Worm (Caenorhabditis elegans): Measurements from ENCODE around the gene sec-16A.2.

sec-16A.2 gene

ce11 chrX:8241906-8242305 lies 45.1 kb upstream of the sec-16A.2 start, which contains the start of gene endu-2:
endu-2 (plus strand) TSS chrX:8242301.
- TF ChIP-seq C34B4.2 (tag; optimal IDR thresholded peaks at IDR 0.05) (no peak), elt-2 (tag; optimal IDR thresholded peaks at IDR 0.05) (peak; percentile 86), dpl-1 (GFP tag; optimal IDR thresholded peaks at IDR 0.05) (no peak), nhr-77 (tag; optimal IDR thresholded peaks at IDR 0.05) (no peak), tlp-1 (tag; optimal IDR thresholded peaks at IDR 0.05) (no peak), nhr-90 (tag; optimal IDR thresholded peaks at IDR 0.05; ENCODE audit: poor library complexity) (peak; percentile 5), nhr-84 (tag; optimal IDR thresholded peaks at IDR 0.05) (no peak), lin-35 (GFP tag; optimal IDR thresholded peaks at IDR 0.05) (peak in 1 of 2 experiments; percentile 3), sox-4 (tag; optimal IDR thresholded peaks at IDR 0.05) (no peak), nhr-71 (tag; optimal IDR thresholded peaks at IDR 0.05) (peak; percentile 29), mdl-1 (tag; optimal IDR thresholded peaks at IDR 0.05) (peak in 1 of 2 experiments; percentile 50), nhr-11 (tag; optimal IDR thresholded peaks at IDR 0.05) (no peak), xbp-1 (tag; optimal IDR thresholded peaks at IDR 0.05) (no peak), egl-13 (tag; optimal IDR thresholded peaks at IDR 0.05) (no peak), lin-14 (GFP tag; optimal IDR thresholded peaks at IDR 0.05) (no peak), F16B12.6 (tag; optimal IDR thresholded peaks at IDR 0.05) (no peak), fkh-4 (tag; optimal IDR thresholded peaks at IDR 0.05; ENCODE audit: borderline replicate concordance) (no peak), mef-2 (tag; optimal IDR thresholded peaks at IDR 0.05) (no peak), nhr-237 (tag; optimal IDR thresholded peaks at IDR 0.05) (no peak)

DNA sequence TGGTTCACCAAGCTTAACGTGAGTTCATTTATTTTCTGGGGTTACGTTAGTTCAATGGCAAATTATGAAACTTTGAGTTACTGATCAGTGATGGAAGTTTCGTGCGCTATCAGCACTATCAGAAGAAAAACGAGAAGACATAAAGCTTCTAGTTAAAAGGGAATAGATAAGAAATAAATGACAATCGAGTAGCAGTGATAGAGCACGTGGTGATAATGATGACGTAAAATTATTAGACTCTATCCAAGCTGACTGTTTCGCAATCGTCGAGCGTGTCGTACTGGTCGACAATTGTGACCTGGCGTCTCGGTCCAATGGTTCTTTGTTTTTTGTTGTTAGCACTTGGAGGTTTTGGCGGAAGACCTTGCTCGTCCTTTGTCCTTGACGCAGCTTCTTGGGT lies 43.9 kb upstream of the sec-16A.2 start:
- TF ChIP-seq ztf-11 (tag; optimal IDR thresholded peaks at IDR 0.05) (no peak), F16B12.6 (tag; optimal IDR thresholded peaks at IDR 0.05) (no peak), nhr-19 (GFP tag; conservative IDR thresholded peaks at IDR 0.05) (no peak), aha-1 (tag; optimal IDR thresholded peaks at IDR 0.05) (no peak), pqm-1 (tag; optimal IDR thresholded peaks at IDR 0.05) (peak; percentile 61), blmp-1 (tag; optimal IDR thresholded peaks at IDR 0.05) (no peak), dsc-1 (tag; optimal IDR thresholded peaks at IDR 0.05) (no peak), jun-1 (tag; optimal IDR thresholded peaks at IDR 0.05) (peak; percentile 52), nhr-90 (tag; optimal IDR thresholded peaks at IDR 0.05; ENCODE audit: poor library complexity) (no peak), nhr-20 (tag; optimal IDR thresholded peaks at IDR 0.05) (peak; percentile 14), nhr-85 (tag) (no peak), sptf-1 (tag; optimal IDR thresholded peaks at IDR 0.05) (no peak), tlp-1 (tag; optimal IDR thresholded peaks at IDR 0.05) (peak; percentile 37), pax-3 (tag; optimal IDR thresholded peaks at IDR 0.05) (no peak), fkh-10 (GFP tag; optimal IDR thresholded peaks at IDR 0.05) (no peak), ceh-88 (GFP tag; IDR thresholded peaks at IDR 0.05) (no peak), unc-86 (tag; optimal IDR thresholded peaks at IDR 0.05) (no peak), xbp-1 (tag; optimal IDR thresholded peaks at IDR 0.05) (peak; percentile 12), ets-5 (GFP tag; IDR thresholded peaks at IDR 0.05) (no peak), nhr-84 (tag; optimal IDR thresholded peaks at IDR 0.05) (no peak), lir-3 (tag; optimal IDR thresholded peaks at IDR 0.05; ENCODE audit: poor library complexity) (no peak), elt-2 (tag; optimal IDR thresholded peaks at IDR 0.05) (peak; percentile 93), fkh-8 (tag; optimal IDR thresholded peaks at IDR 0.05) (no peak), hpl-2 (GFP tag; optimal IDR thresholded peaks at IDR 0.05) (peak; percentile 6), mdl-1 (tag; optimal IDR thresholded peaks at IDR 0.05) (peak in 1 of 2 experiments; percentile 44), nhr-76 (tag; optimal IDR thresholded peaks at IDR 0.05) (no peak), dpl-1 (GFP tag; optimal IDR thresholded peaks at IDR 0.05) (no peak), C16A3.4 (tag; optimal IDR thresholded peaks at IDR 0.05) (no peak), lin-35 (GFP tag; optimal IDR thresholded peaks at IDR 0.05) (peak in 1 of 2 experiments; percentile 44), nhr-77 (tag; optimal IDR thresholded peaks at IDR 0.05) (no peak), aly-2 (tag; optimal IDR thresholded peaks at IDR 0.05) (no peak)

- TF ChIP-seq nhr-90 (tag; optimal IDR thresholded peaks at IDR 0.05; ENCODE audit: poor library complexity) (no peak), fkh-4 (tag; optimal IDR thresholded peaks at IDR 0.05; ENCODE audit: borderline replicate concordance) (no peak), lin-13 (GFP tag; optimal IDR thresholded peaks at IDR 0.05) (no peak), elt-2 (tag; optimal IDR thresholded peaks at IDR 0.05) (peak; percentile 62), C04F5.9 (tag; optimal IDR thresholded peaks at IDR 0.05) (no peak), pax-3 (tag; optimal IDR thresholded peaks at IDR 0.05) (no peak), sox-4 (tag; optimal IDR thresholded peaks at IDR 0.05) (no peak)
Measured at ce11 chrX:8246126-8246525, 40.9 kb upstream of the sec-16A.2 start, which contains the start of gene kqt-2. kqt-2 (minus strand) TSS chrX:8246369.

All from whole organism, L1 larva.